Worm (Caenorhabditis elegans): ENCODE results near the gene T22G5.3.
A peak's percentile ranks its signal among the peaks of the same experiment; 100 is the strongest.

The T22G5.3 gene

DNA sequence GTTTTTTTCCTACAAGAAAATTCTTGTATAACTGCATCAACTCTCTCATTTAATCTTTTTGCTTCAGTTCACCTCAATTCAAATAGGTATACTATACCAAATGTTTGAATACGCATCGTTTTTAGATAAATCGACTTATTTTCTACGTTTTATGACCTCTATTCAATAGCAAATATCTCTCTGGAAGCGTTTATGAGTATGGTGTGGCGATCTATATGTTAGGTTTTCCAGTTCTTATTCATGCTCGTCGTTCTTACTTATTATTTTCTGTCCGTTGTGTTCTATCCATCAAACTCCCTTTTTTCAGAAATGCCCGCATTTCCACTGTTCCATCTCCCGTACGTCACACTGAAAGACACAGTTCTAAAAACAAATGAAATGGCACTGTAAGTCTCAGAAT lies at the start of gene T22G5.3:
TSS of gene T22G5.3 (plus strand) at position 301 of the 400 bp plus-strand sequence.
- TF ChIP-seq attf-5 (GFP tag; optimal IDR thresholded peaks at IDR 0.05), result no peak
- no peak for TF ChIP-seq cebp-1 (GFP tag; IDR thresholded peaks at IDR 0.05)
- TF ChIP-seq cebp-1 (tag; optimal IDR thresholded peaks at IDR 0.05), result no peak
- no peak for TF ChIP-seq unc-130 (GFP tag; optimal IDR thresholded peaks at IDR 0.05)
- no peak for TF ChIP-seq ztf-25 (GFP tag; IDR thresholded peaks at IDR 0.05)
- TF ChIP-seq madf-6 (GFP tag; IDR thresholded peaks at IDR 0.05), result no peak
- TF ChIP-seq madf-3 (GFP tag; IDR thresholded peaks at IDR 0.05), result no peak
- no peak for TF ChIP-seq let-526 (GFP tag; IDR thresholded peaks at IDR 0.05)
- TF ChIP-seq tbp1 (GFP tag; optimal IDR thresholded peaks at IDR 0.05), result no peak
- no peak for TF ChIP-seq mes-4 (tag; optimal IDR thresholded peaks at IDR 0.05)
- no peak for TF ChIP-seq Y79H2A.3 (GFP tag; conservative IDR thresholded peaks at IDR 0.05)
- TF ChIP-seq let-607 (tag; optimal IDR thresholded peaks at IDR 0.05), result no peak
- no peak for TF ChIP-seq lin-40 (tag; optimal IDR thresholded peaks at IDR 0.05)
- TF ChIP-seq ama-1 (optimal IDR thresholded peaks at IDR 0.05), result no peak
- TF ChIP-seq ama-1 (GFP tag; optimal IDR thresholded peaks at IDR 0.05), result no peak
- TF ChIP-seq C17E4.6 (GFP tag; IDR thresholded peaks at IDR 0.05), result no peak
- TF ChIP-seq sdz-38 (tag; optimal IDR thresholded peaks at IDR 0.05), result no peak
- TF ChIP-seq B0035.1 (tag; optimal IDR thresholded peaks at IDR 0.05), result no peak
- TF ChIP-seq akir-1 (GFP tag; optimal IDR thresholded peaks at IDR 0.05), result no peak

DNA sequence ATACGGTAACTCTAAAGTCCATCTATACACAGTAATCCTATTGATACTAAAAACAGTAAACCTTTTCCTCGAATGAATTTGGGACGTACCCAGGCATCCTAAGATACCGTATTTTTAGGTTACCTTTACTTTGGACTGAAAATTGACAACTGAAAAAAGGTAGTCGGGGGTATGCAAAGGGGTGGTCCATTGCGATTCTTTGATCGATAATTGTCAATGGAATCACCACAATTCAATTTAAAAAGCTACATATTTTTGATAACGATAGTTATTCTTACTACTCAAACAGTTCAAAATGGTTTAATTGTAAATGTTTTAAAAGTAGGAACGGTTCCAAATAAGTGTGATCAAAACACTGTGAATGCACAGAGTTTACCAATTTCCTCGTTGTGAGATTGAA lies 46.8 kb upstream of the T22G5.3 start, which contains the start of gene srx-129:
TSS of gene srx-129 (plus strand) at position 301 of the 400 bp plus-strand sequence.
- TF ChIP-seq die-1 (tag; optimal IDR thresholded peaks at IDR 0.05) (no peak), rec-8 (tag; optimal IDR thresholded peaks at IDR 0.05) (no peak), him-1 (tag; optimal IDR thresholded peaks at IDR 0.05) (no peak), nfyb-1 (GFP tag; IDR thresholded peaks at IDR 0.05) (no peak), nfya-2 (GFP tag; IDR thresholded peaks at IDR 0.05) (no peak)

DNA sequence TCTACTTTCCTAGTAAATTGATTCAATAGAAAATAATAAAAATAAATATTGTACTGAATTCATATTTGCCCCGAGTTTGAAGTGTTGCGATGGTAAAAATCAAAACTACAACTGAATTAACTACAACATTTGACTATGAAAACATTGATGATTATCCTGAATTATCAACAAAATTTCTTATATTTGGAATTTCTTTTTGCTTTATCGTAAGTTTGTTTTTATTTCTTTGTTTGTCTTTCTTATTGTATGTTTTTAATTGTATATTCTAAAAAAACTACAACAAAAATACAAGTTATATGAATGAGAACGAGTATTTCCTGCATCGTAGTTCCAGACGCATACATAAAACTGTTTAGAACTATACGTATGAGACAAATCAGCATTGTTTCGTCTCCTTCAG lies 43.5 kb upstream of the T22G5.3 start, which contains the start of gene srx-128:
TSS of gene srx-128 (plus strand) at position 301 of the 400 bp plus-strand sequence.
- TF ChIP-seq snpc-1.1 (tag; optimal IDR thresholded peaks at IDR 0.05; ENCODE audit: insufficient read depth) (no peak), ztf-6 (GFP tag; IDR thresholded peaks at IDR 0.05) (no peak), ztf-3 (GFP tag; optimal IDR thresholded peaks at IDR 0.05) (no peak), Y56A3A.18 (GFP tag; IDR thresholded peaks at IDR 0.05) (no peak), B0019.2 (GFP tag; conservative IDR thresholded peaks at IDR 0.05) (no peak), hmg-20 (GFP tag; IDR thresholded peaks at IDR 0.05) (no peak), ceh-79 (tag; optimal IDR thresholded peaks at IDR 0.05) (no peak), aptf-2 (GFP tag; conservative IDR thresholded peaks at IDR 0.05) (no peak), hlh-12 (tag; optimal IDR thresholded peaks at IDR 0.05) (no peak), rcor-1 (GFP tag; IDR thresholded peaks at IDR 0.05) (no peak), sdz-38 (tag; optimal IDR thresholded peaks at IDR 0.05) (no peak)

DNA sequence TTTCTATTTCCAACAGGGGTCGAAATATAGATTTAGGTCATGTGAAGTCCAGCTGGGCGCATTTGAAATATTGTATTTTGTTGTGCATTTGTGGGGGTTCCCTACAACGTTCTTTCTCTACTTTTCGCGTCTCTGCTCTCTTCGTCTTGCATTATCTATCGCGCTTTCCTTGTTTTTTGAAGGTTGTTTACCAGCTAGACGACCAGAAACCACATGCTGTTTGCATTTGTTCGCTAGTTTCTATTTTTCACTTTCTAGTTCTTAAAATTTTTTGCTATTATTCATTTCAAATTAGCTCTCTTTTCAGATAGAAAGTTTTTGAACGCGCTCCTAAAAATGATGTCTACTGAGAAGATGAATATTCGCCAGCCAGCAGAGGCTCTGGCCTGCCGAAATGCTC lies 41.3 kb upstream of the T22G5.3 start, which contains the start of gene F55B12.10:
TSS of gene F55B12.10 (plus strand) at position 301 of the 400 bp plus-strand sequence.
- TF ChIP-seq die-1 (tag; optimal IDR thresholded peaks at IDR 0.05), result no peak
- peak; percentile 7 for TF ChIP-seq K12H6.12 (tag; optimal IDR thresholded peaks at IDR 0.05)
- TF ChIP-seq ztf-18 (tag; optimal IDR thresholded peaks at IDR 0.05), result no peak

All from whole organism, young adult.